Fruit fly (Drosophila melanogaster) whole organism, embryonic: ENCODE data around the gene CG34008.

Source experiments
- Adf1 ChIP-seq: fragments of 200-800 bp; sonication (Bioruptor generic); IDR thresholded peaks from 2 replicates; pipeline ENCODE4 v1.3.6; 2022; ENCODE audit warnings: missing biosample characterization, missing genetic modification characterization
- B-H1 ChIP-seq: fragments of 200-800 bp; sonication (Bioruptor generic); IDR thresholded peaks from 3 replicates; pipeline ENCODE4 v1.3.6; 2022; ENCODE audit warnings: missing biosample characterization, missing genetic modification characterization
- Blimp-1 ChIP-seq: fragments of 200-800 bp; sonication (Bioruptor generic); optimal IDR thresholded peaks from 3 replicates; lab custom pipeline; 2018; ENCODE audit warnings: missing biosample characterization, missing genetic modification characterization, mild to moderate bottlenecking, moderate library complexity, missing genetic modification reagents
- Bteb2 ChIP-seq: fragments of 200-800 bp; sonication (Bioruptor generic); optimal IDR thresholded peaks from 2 replicates; lab custom pipeline; 2016; ENCODE audit warnings: missing biosample characterization, missing genetic modification characterization
- CG10267 ChIP-seq: fragments of 200-800 bp; sonication (Bioruptor generic); optimal IDR thresholded peaks from 2 replicates; lab custom pipeline; 2018; ENCODE audit warnings: missing biosample characterization, mild to moderate bottlenecking, missing genetic modification characterization, moderate library complexity
- CG11504 ChIP-seq: fragments of 200-800 bp; sonication (Bioruptor generic); optimal IDR thresholded peaks from 3 replicates; lab custom pipeline; 2019; ENCODE audit warnings: missing biosample characterization, mild to moderate bottlenecking, missing genetic modification characterization, moderate library complexity
- CG12155 ChIP-seq: fragments of 200-800 bp; sonication (Bioruptor generic); optimal IDR thresholded peaks from 3 replicates; lab custom pipeline; 2016; ENCODE audit warnings: missing biosample characterization, missing genetic modification characterization
- CG12391 ChIP-seq: fragments of 200-800 bp; sonication (Bioruptor generic); optimal IDR thresholded peaks from 3 replicates; lab custom pipeline; 2018; ENCODE audit warnings: missing biosample characterization, mild to moderate bottlenecking, missing genetic modification characterization, moderate library complexity
- CG13296 ChIP-seq: fragments of 200-800 bp; sonication (Bioruptor generic); optimal IDR thresholded peaks from 3 replicates; lab custom pipeline; 2018; ENCODE audit warnings: missing biosample characterization, mild to moderate bottlenecking, missing genetic modification characterization
- CG13775 ChIP-seq: fragments of 200-800 bp; sonication (Bioruptor generic); optimal IDR thresholded peaks from 3 replicates; lab custom pipeline; 2017; ENCODE audit warnings: missing biosample characterization, mild to moderate bottlenecking, missing genetic modification characterization
- CG17361 ChIP-seq: fragments of 200-800 bp; sonication (Bioruptor generic); IDR thresholded peaks from 3 replicates; pipeline ENCODE4 v1.3.6; 2022; ENCODE audit warnings: missing biosample characterization, missing genetic modification characterization
- CG17612 ChIP-seq: fragments of 200-800 bp; sonication (Bioruptor generic); IDR thresholded peaks from 2 replicates; pipeline ENCODE4 v1.3.6; 2022; ENCODE audit warnings: missing biosample characterization, missing genetic modification characterization
- CG18599 ChIP-seq: fragments of 200-800 bp; sonication (Bioruptor generic); optimal IDR thresholded peaks from 3 replicates; lab custom pipeline; 2017; ENCODE audit warnings: missing biosample characterization, missing genetic modification characterization, mild to moderate bottlenecking, moderate library complexity, missing genetic modification reagents
- CG2120 ChIP-seq: fragments of 200-800 bp; sonication (Bioruptor generic); optimal IDR thresholded peaks from 3 replicates; lab custom pipeline; 2016; ENCODE audit warnings: missing biosample characterization, missing genetic modification characterization
- CG2889 ChIP-seq: fragments of 200-800 bp; sonication (Bioruptor generic); IDR thresholded peaks from 3 replicates; pipeline ENCODE4 v1.3.6; 2022; ENCODE audit warnings: missing biosample characterization, missing genetic modification characterization
- CG30403 ChIP-seq: fragments of 200-800 bp; sonication (Bioruptor generic); optimal IDR thresholded peaks from 3 replicates; lab custom pipeline; 2016; ENCODE audit warnings: missing biosample characterization, missing genetic modification characterization
- CG34224 ChIP-seq: fragments of 200-800 bp; sonication (Bioruptor generic); IDR thresholded peaks from 3 replicates; pipeline ENCODE4 v1.3.6; 2022; ENCODE audit warnings: missing biosample characterization, missing genetic modification characterization; ENCODE audit not compliant: partially characterized antibody
- CG4820 ChIP-seq: fragments of 200-800 bp; sonication (Bioruptor generic); optimal IDR thresholded peaks from 3 replicates; lab custom pipeline; 2016; ENCODE audit warnings: missing biosample characterization, missing genetic modification characterization
- CG7745 ChIP-seq: fragments of 200-800 bp; sonication (Bioruptor generic); optimal IDR thresholded peaks from 2 replicates; lab custom pipeline; 2018; ENCODE audit warnings: missing biosample characterization, mild to moderate bottlenecking, missing genetic modification characterization, moderate library complexity
- CG9727 ChIP-seq: fragments of 200-800 bp; sonication (Bioruptor generic); optimal IDR thresholded peaks from 3 replicates; lab custom pipeline; 2017; ENCODE audit warnings: missing biosample characterization, mild to moderate bottlenecking, missing genetic modification characterization
- CG9797 ChIP-seq: fragments of 200-800 bp; sonication (Bioruptor generic); optimal IDR thresholded peaks from 3 replicates; lab custom pipeline; 2018; ENCODE audit warnings: missing biosample characterization, mild to moderate bottlenecking, missing genetic modification characterization
- CG9817 ChIP-seq: fragments of 200-800 bp; sonication (Bioruptor generic); optimal IDR thresholded peaks from 2 replicates; lab custom pipeline; 2018; ENCODE audit warnings: missing biosample characterization, mild to moderate bottlenecking, missing genetic modification characterization, moderate library complexity
- CoRest ChIP-seq: fragments of 200-800 bp; sonication (Bioruptor generic); optimal IDR thresholded peaks from 3 replicates; lab custom pipeline; 2018; ENCODE audit warnings: missing biosample characterization, mild to moderate bottlenecking, missing genetic modification characterization, moderate library complexity
- D19B ChIP-seq: fragments of 200-800 bp; sonication (Bioruptor generic); optimal IDR thresholded peaks from 2 replicates; lab custom pipeline; 2017; ENCODE audit warnings: missing biosample characterization, mild to moderate bottlenecking, missing genetic modification characterization
- Dp ChIP-seq: fragments of 200-800 bp; sonication (Bioruptor generic); optimal IDR thresholded peaks from 2 replicates; lab custom pipeline; 2018; ENCODE audit warnings: missing biosample characterization, mild to moderate bottlenecking, missing genetic modification characterization, moderate library complexity
- Drgx ChIP-seq: fragments of 200-800 bp; sonication (Bioruptor generic); IDR thresholded peaks from 2 replicates; pipeline ENCODE4 v1.3.6; 2022; ENCODE audit warnings: missing biosample characterization, missing genetic modification characterization
- MBD-R2 ChIP-seq: fragments of 200-800 bp; sonication (Bioruptor generic); IDR thresholded peaks from 2 replicates; pipeline ENCODE4 v1.3.6; 2022; ENCODE audit warnings: missing biosample characterization, missing genetic modification characterization
- Meics ChIP-seq: fragments of 200-800 bp; sonication (Bioruptor generic); optimal IDR thresholded peaks from 2 replicates; lab custom pipeline; 2017; ENCODE audit warnings: missing biosample characterization, mild to moderate bottlenecking, missing genetic modification characterization
- Poxn ChIP-seq: fragments of 200-800 bp; sonication (Bioruptor generic); IDR thresholded peaks from 2 replicates; pipeline ENCODE4 v1.3.6; 2022; ENCODE audit warnings: missing biosample characterization, missing genetic modification characterization
- Rx ChIP-seq: fragments of 200-800 bp; sonication (Bioruptor generic); IDR thresholded peaks from 2 replicates; pipeline ENCODE4 v1.3.6; 2022; ENCODE audit warnings: missing biosample characterization, missing genetic modification characterization
- bigmax ChIP-seq: fragments of 200-800 bp; sonication (Bioruptor generic); optimal IDR thresholded peaks from 2 replicates; lab custom pipeline; 2018; ENCODE audit warnings: missing biosample characterization, mild to moderate bottlenecking, missing genetic modification characterization
- cg ChIP-seq: fragments of 200-800 bp; sonication (Bioruptor generic); optimal IDR thresholded peaks from 3 replicates; lab custom pipeline; 2019; ENCODE audit warnings: missing biosample characterization, mild to moderate bottlenecking, missing genetic modification characterization, moderate library complexity
- gem ChIP-seq: fragments of 200-800 bp; sonication (Bioruptor generic); optimal IDR thresholded peaks from 2 replicates; lab custom pipeline; 2019; ENCODE audit warnings: missing biosample characterization, mild to moderate bottlenecking, missing genetic modification characterization, moderate library complexity
- hkb ChIP-seq, 2 experiments: fragments of 200-800 bp in 1 of 2; fragments of >200 bp in 1 of 2; sonication (Bioruptor generic) in 1 of 2; IDR thresholded peaks in 1 of 2; optimal IDR thresholded peaks in 1 of 2; 2 replicates each; pipeline versions ENCODE4 v1.3.6 to Lab custom; 2017 to 2022; ENCODE audit warnings: missing biosample characterization in 1 of 2, missing genetic modification characterization in 1 of 2
- nerfin-2 ChIP-seq: fragments of 200-800 bp; sonication (Bioruptor generic); IDR thresholded peaks from 2 replicates; pipeline ENCODE4 v1.3.6; 2022; ENCODE audit warnings: missing biosample characterization, missing genetic modification characterization; ENCODE audit not compliant: partially characterized antibody
- pan ChIP-seq, 4 experiments: fragments of >200 bp in 3 of 4; fragments of 200-800 bp in 1 of 4; sonication (Bioruptor generic) in 1 of 4; optimal IDR thresholded peaks in 3 of 4; IDR thresholded peaks in 1 of 4; 2 replicates each; pipeline versions ENCODE4 v1.3.6 to Lab custom; 2017 to 2022; ENCODE audit warnings: missing biosample characterization in 2 of 4, missing genetic modification characterization in 2 of 4, mixed read lengths in 1 of 4
- prd ChIP-seq, 3 experiments: fragments of >200 bp in 2 of 3; fragments of 200-800 bp in 1 of 3; sonication (Bioruptor generic) in 1 of 3; optimal IDR thresholded peaks in 2 of 3; IDR thresholded peaks in 1 of 3; 2 replicates in 2 of 3; 3 replicates in 1 of 3; pipeline versions ENCODE4 v1.3.6 to Lab custom; 2017 to 2022; ENCODE audit warnings: missing biosample characterization in 1 of 3, missing genetic modification characterization in 1 of 3
- psq ChIP-seq: fragments of 200-800 bp; sonication (Bioruptor generic); optimal IDR thresholded peaks from 2 replicates; lab custom pipeline; 2017; ENCODE audit warnings: missing biosample characterization, missing genetic modification characterization
- sc ChIP-seq, 3 experiments: fragments of >200 bp in 2 of 3; fragments of 200-800 bp in 1 of 3; sonication (Bioruptor generic) in 1 of 3; optimal IDR thresholded peaks; 2 replicates in 2 of 3; 3 replicates in 1 of 3; lab custom pipeline; 2017; ENCODE audit warnings: mild to moderate bottlenecking in 1 of 3, missing biosample characterization in 1 of 3, missing genetic modification characterization in 1 of 3, missing genetic modification reagents in 1 of 3
- schlank ChIP-seq: fragments of 200-800 bp; sonication (Bioruptor generic); optimal IDR thresholded peaks from 2 replicates; lab custom pipeline; 2018; ENCODE audit warnings: missing biosample characterization, mild to moderate bottlenecking, missing genetic modification characterization
- slbo ChIP-seq: fragments of 200-800 bp; sonication (Bioruptor generic); IDR thresholded peaks from 2 replicates; pipeline ENCODE4 v1.3.6; 2022; ENCODE audit warnings: missing biosample characterization, missing genetic modification characterization
- sob ChIP-seq: fragments of 200-800 bp; sonication (Bioruptor generic); IDR thresholded peaks from 2 replicates; pipeline ENCODE4 v1.3.6; 2022; ENCODE audit warnings: missing biosample characterization, missing genetic modification characterization
- sug ChIP-seq: fragments of 200-800 bp; optimal IDR thresholded peaks from 2 replicates; lab custom pipeline; 2019; ENCODE audit warnings: missing biosample characterization, mild to moderate bottlenecking, missing genetic modification characterization, moderate library complexity
- trem ChIP-seq: fragments of 200-800 bp; optimal IDR thresholded peaks from 3 replicates; lab custom pipeline; 2019; ENCODE audit warnings: missing biosample characterization, mild to moderate bottlenecking, missing genetic modification characterization, moderate library complexity
- unc-4 ChIP-seq: fragments of 200-800 bp; sonication (Bioruptor generic); IDR thresholded peaks from 2 replicates; pipeline ENCODE4 v1.3.6; 2022; ENCODE audit warnings: missing biosample characterization, missing genetic modification characterization; ENCODE audit not compliant: partially characterized antibody
- vfl ChIP-seq: fragments of 200-800 bp; sonication (Bioruptor generic); optimal IDR thresholded peaks from 2 replicates; lab custom pipeline; 2016; ENCODE audit warnings: missing biosample characterization, missing genetic modification characterization

CG34008 gene

DNA sequence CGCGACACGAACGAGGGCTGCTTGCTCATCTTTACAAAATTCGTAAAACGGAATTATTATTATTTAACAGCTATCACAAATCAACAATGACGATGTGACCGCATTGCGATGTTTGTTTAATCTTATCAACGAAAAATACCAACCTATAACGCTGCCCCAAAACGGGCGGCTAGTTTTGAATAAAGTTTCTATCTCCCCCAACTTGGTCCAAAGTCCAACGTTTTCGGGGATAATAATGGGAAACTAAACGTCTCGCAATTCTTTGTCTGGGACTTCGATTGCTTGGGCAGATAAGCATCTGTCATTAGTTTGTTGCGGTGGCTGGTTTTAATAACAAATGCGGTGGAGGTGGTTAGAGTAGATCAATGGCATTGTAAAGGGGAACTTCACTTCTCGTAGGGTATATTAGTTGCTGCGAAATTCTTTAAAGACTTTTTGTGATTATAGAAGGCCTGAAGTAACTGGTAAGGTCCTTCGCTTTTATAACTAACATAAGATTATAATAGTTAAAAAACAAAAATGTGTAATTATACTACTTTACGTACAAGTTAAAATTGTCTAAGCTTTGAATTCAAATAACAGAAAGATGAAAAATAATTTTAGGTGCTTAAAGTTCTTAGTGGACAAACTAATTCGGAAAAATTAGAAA, 21.2 kb downstream of the CG34008 start, which contains the start of gene CG15922:
CG15922 (minus strand) TSS at position 262 of the 649 bp plus-strand sequence.
- peak; percentile 53 for TF ChIP-seq MBD-R2 (GFP tag; lab: Robert Waterston, UW)
- peak; percentile 1 for TF ChIP-seq CG12155 (GFP tag; lab: Kevin White, UChicago)
- peak; percentile 49 for TF ChIP-seq sug
- peak; percentile 2 for TF ChIP-seq CG13296 (GFP tag; lab: Kevin White, UChicago)
- peak; percentile 22 for TF ChIP-seq CG13775 (GFP tag; lab: Kevin White, UChicago)
- TF ChIP-seq slbo (GFP tag; lab: Robert Waterston, UW): peak; percentile 58
- TF ChIP-seq cg (GFP tag; lab: Kevin White, UChicago): no peak
- peak; percentile 16; the same call in 1 of the 2 replicates for TF ChIP-seq Drgx (GFP tag; lab: Robert Waterston, UW)
- peak; percentile 31; the same call in 1 of the 3 replicates for TF ChIP-seq CG34224 (GFP tag; lab: Robert Waterston, UW)
- TF ChIP-seq trem: peak; percentile 8
- no peak for TF ChIP-seq sc (optimal IDR thresholded peaks at IDR 0.05; lab: Kevin White, UChicago)
- no peak for TF ChIP-seq sc (GFP tag; optimal IDR thresholded peaks at IDR 0.05; lab: Kevin White, UChicago)
- peak; percentile 10 for TF ChIP-seq CG30403 (GFP tag; lab: Kevin White, UChicago)
- TF ChIP-seq CG9797: peak; percentile 65
- peak; percentile 0 for TF ChIP-seq CG18599 (GFP tag; lab: Kevin White, UChicago)
- TF ChIP-seq CG2120 (GFP tag; lab: Kevin White, UChicago): peak; percentile 21
- no peak for TF ChIP-seq schlank (tag; lab: Kevin White, UChicago)
- no peak for TF ChIP-seq Bteb2 (GFP tag; lab: Kevin White, UChicago)
- peak; percentile 83 for TF ChIP-seq Dp (GFP tag; lab: Kevin White, UChicago)
- TF ChIP-seq D19B (GFP tag; lab: Kevin White, UChicago): peak; percentile 67
- no peak for TF ChIP-seq Adf1 (GFP tag; lab: Robert Waterston, UW)
- 0 out of 2 replicates have a peak, but pooled peaks have one; percentile 13 for TF ChIP-seq unc-4 (GFP tag; lab: Robert Waterston, UW)
- no peak for TF ChIP-seq hkb (optimal IDR thresholded peaks at IDR 0.05; lab: Kevin White, UChicago)
- TF ChIP-seq hkb (GFP tag; IDR thresholded peaks at IDR 0.05; lab: Robert Waterston, UW): no peak
- TF ChIP-seq CG7745 (tag; lab: Kevin White, UChicago): peak; percentile 33
- peak; percentile 59 for TF ChIP-seq CG11504 (tag; lab: Kevin White, UChicago)
- no peak for TF ChIP-seq CG17612 (GFP tag; lab: Robert Waterston, UW)
- TF ChIP-seq CoRest (tag; lab: Kevin White, UChicago): peak; percentile 33
- TF ChIP-seq psq (GFP tag; lab: Kevin White, UChicago): no peak
- peak; percentile 55; the same call in 2 of the 3 replicates for TF ChIP-seq CG17361
- TF ChIP-seq Rx (GFP tag; lab: Robert Waterston, UW): no peak
- peak; percentile 30 for TF ChIP-seq bigmax (GFP tag; lab: Kevin White, UChicago)
- no peak for TF ChIP-seq pan (optimal IDR thresholded peaks at IDR 0.05; lab: Kevin White, UChicago)
- peak in 1 of 2 experiments; percentile 34 for TF ChIP-seq pan (GFP tag; optimal IDR thresholded peaks at IDR 0.05 in 1 of 2, IDR thresholded peaks at IDR 0.05 in 1 of 2)
- TF ChIP-seq CG9727: peak; percentile 14
- TF ChIP-seq prd (optimal IDR thresholded peaks at IDR 0.05; lab: Kevin White, UChicago): no peak
- peak; percentile 7; the same call in 1 of the 3 replicates for TF ChIP-seq prd (GFP tag; IDR thresholded peaks at IDR 0.05; lab: Robert Waterston, UW)
- no peak for TF ChIP-seq nerfin-2 (GFP tag; lab: Robert Waterston, UW)
- TF ChIP-seq B-H1 (GFP tag; lab: Robert Waterston, UW): peak; percentile 14; the same call in 1 of the 3 replicates
- TF ChIP-seq Blimp-1 (GFP tag; lab: Kevin White, UChicago): peak; percentile 10
- TF ChIP-seq CG10267: peak; percentile 1
- peak; percentile 11; the same call in 1 of the 3 replicates for TF ChIP-seq CG2889
- no peak for TF ChIP-seq CG9817 (tag; lab: Kevin White, UChicago)
- no peak for TF ChIP-seq sob (GFP tag; lab: Robert Waterston, UW)
- no peak for TF ChIP-seq vfl (GFP tag; lab: Kevin White, UChicago)
- TF ChIP-seq Poxn (GFP tag; lab: Robert Waterston, UW): no peak
- TF ChIP-seq gem (tag; lab: Kevin White, UChicago): peak; percentile 35
- TF ChIP-seq Meics (GFP tag; lab: Kevin White, UChicago): peak; percentile 28
- TF ChIP-seq CG4820 (GFP tag; lab: Kevin White, UChicago): no peak
- peak; percentile 21 for TF ChIP-seq CG12391 (tag; lab: Kevin White, UChicago)
